Worm (Caenorhabditis elegans) whole organism, mixed stage, embryonic: ENCODE measurements around the gene E02H4.2.
A peak's percentile ranks its signal among the peaks of the same experiment; 100 is the strongest.

Experiments
- M03D4.4 ChIP-seq: sonication (generic microtip); optimal IDR thresholded peaks from 2 replicates; lab custom pipeline; 2017; ENCODE audit warnings: mild to moderate bottlenecking, missing genetic modification characterization, missing compliant biosample characterization
- bed-3 ChIP-seq: fragments of 200-800 bp; sonication (Bioruptor generic); optimal IDR thresholded peaks from 3 replicates; lab custom pipeline; 2018; ENCODE audit warnings: mild to moderate bottlenecking, missing genetic modification characterization, moderate library complexity, missing compliant biosample characterization
- ceh-39 ChIP-seq: fragments of 150-350 bp; optimal IDR thresholded peaks from 2 replicates; lab custom pipeline; 2014; ENCODE audit warnings: missing biosample characterization, missing genetic modification characterization
- ceh-43 ChIP-seq: fragments of 200-800 bp; sonication (Bioruptor generic); optimal IDR thresholded peaks from 2 replicates; lab custom pipeline; 2018; ENCODE audit warnings: mild to moderate bottlenecking, missing genetic modification characterization, moderate library complexity, missing compliant biosample characterization
- ceh-83 ChIP-seq: fragments of 200-800 bp; sonication (Bioruptor generic); optimal IDR thresholded peaks from 2 replicates; lab custom pipeline; 2018; ENCODE audit warnings: mild to moderate bottlenecking, missing genetic modification characterization, missing compliant biosample characterization
- ces-1 ChIP-seq: fragments of 150-350 bp; optimal IDR thresholded peaks from 2 replicates; lab custom pipeline; 2014; ENCODE audit warnings: missing biosample characterization, missing genetic modification reagents, missing genetic modification characterization
- cnd-1 ChIP-seq: fragments of 200-800 bp; sonication (Bioruptor generic); optimal IDR thresholded peaks from 2 replicates; lab custom pipeline; 2018; ENCODE audit warnings: mild to moderate bottlenecking, missing genetic modification characterization, missing compliant biosample characterization
- drap-1 ChIP-seq: fragments of 200-800 bp; sonication (Bioruptor generic); optimal IDR thresholded peaks from 3 replicates; lab custom pipeline; 2018; ENCODE audit warnings: mild to moderate bottlenecking, missing genetic modification characterization, missing compliant biosample characterization
- elt-1 ChIP-seq: sonication (generic microtip); optimal IDR thresholded peaks from 2 replicates; lab custom pipeline; 2017; ENCODE audit warnings: missing genetic modification characterization, mild to moderate bottlenecking, missing compliant biosample characterization, antibody characterized with exemption, moderate library complexity, borderline replicate concordance; ENCODE audit not compliant: insufficient read depth
- flh-1 ChIP-seq: fragments of 200-800 bp; sonication (Bioruptor generic); optimal IDR thresholded peaks from 2 replicates; lab custom pipeline; 2018; ENCODE audit warnings: mild to moderate bottlenecking, missing genetic modification characterization, moderate library complexity, missing compliant biosample characterization
- hlh-1 ChIP-seq: fragments of 150-350 bp; optimal IDR thresholded peaks from 2 replicates; lab custom pipeline; 2014; ENCODE audit warnings: missing biosample characterization, missing genetic modification reagents, missing genetic modification characterization
- lsy-2 ChIP-seq: fragments of 150-350 bp; optimal IDR thresholded peaks from 2 replicates; lab custom pipeline; 2014; ENCODE audit warnings: missing biosample characterization, missing genetic modification characterization
- mep-1 ChIP-seq: fragments of 150-350 bp; optimal IDR thresholded peaks from 2 replicates; lab custom pipeline; 2017; ENCODE audit warnings: missing biosample characterization, missing genetic modification reagents, missing genetic modification characterization, inconsistent platforms
- mls-2 ChIP-seq: sonication (generic microtip); optimal IDR thresholded peaks from 2 replicates; lab custom pipeline; 2016; ENCODE audit warnings: mild to moderate bottlenecking, missing genetic modification characterization, moderate library complexity, missing compliant biosample characterization
- nhr-12 ChIP-seq: fragments of 150-350 bp; optimal IDR thresholded peaks from 2 replicates; lab custom pipeline; 2014; ENCODE audit warnings: missing biosample characterization, missing genetic modification characterization
- nhr-2 ChIP-seq: fragments of 150-350 bp; optimal IDR thresholded peaks from 2 replicates; lab custom pipeline; 2014; ENCODE audit warnings: missing biosample characterization, missing genetic modification characterization
- nhr-237 ChIP-seq: fragments of 150-350 bp; optimal IDR thresholded peaks from 2 replicates; lab custom pipeline; 2014; ENCODE audit warnings: missing biosample characterization, missing genetic modification characterization
- nhr-28 ChIP-seq: fragments of 150-350 bp; optimal IDR thresholded peaks from 2 replicates; lab custom pipeline; 2014; ENCODE audit warnings: missing biosample characterization, missing genetic modification characterization
- nhr-76 ChIP-seq: sonication (generic microtip); optimal IDR thresholded peaks from 2 replicates; lab custom pipeline; 2017; ENCODE audit warnings: missing biosample characterization, missing genetic modification characterization
- pha-4 ChIP-seq: fragments of 150-350 bp; optimal IDR thresholded peaks from 2 replicates; lab custom pipeline; 2018; ENCODE audit warnings: missing biosample characterization, missing genetic modification reagents, missing genetic modification characterization
- sem-2 ChIP-seq: fragments of 200-800 bp; sonication (Bioruptor generic); optimal IDR thresholded peaks from 2 replicates; lab custom pipeline; 2018; ENCODE audit warnings: mild to moderate bottlenecking, missing genetic modification characterization, missing compliant biosample characterization
- sptf-1 ChIP-seq: sonication (generic microtip); optimal IDR thresholded peaks from 2 replicates; lab custom pipeline; 2017; ENCODE audit warnings: mild to moderate bottlenecking, missing genetic modification characterization, moderate library complexity, missing compliant biosample characterization
- unc-120 ChIP-seq: sonication (generic microtip); optimal IDR thresholded peaks from 2 replicates; lab custom pipeline; 2017; ENCODE audit warnings: missing genetic modification characterization, missing compliant biosample characterization; ENCODE audit not compliant: poor library complexity, severe bottlenecking
- unc-62 ChIP-seq: fragments of 150-350 bp; optimal IDR thresholded peaks from 2 replicates; lab custom pipeline; 2014; ENCODE audit warnings: missing biosample characterization, missing genetic modification reagents, missing genetic modification characterization

E02H4.2 gene

DNA sequence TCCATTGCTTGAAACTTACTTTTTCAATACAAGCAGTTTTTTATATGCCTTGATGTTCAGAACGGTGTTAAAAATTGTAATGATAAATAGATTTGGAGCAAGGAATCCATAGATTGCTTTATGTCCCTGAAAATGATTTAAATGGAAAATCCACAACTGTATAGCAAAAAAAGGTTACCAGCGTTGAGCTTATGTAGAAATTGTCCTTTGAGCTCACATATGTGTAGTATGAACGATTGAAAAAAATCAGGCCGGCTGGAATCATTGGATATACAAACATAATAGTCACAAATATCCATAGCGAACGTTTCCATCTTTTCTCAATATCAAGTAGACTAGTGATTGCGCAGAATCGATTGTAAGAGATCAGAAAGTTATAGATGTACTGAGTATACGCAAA, 47.1 kb downstream of the E02H4.2 start, which contains the start of gene srg-36:
srg-36 (minus strand) TSS at position 101 of the 400 bp plus-strand sequence.
- TF ChIP-seq pha-4 (tag; lab: Kevin White, UChicago) (no peak), elt-1 (tag; lab: Kevin White, UChicago) (no peak), lsy-2 (tag; lab: Kevin White, UChicago) (no peak), cnd-1 (tag; lab: Kevin White, UChicago) (no peak), nhr-237 (no peak), mep-1 (no peak), nhr-12 (tag; lab: Kevin White, UChicago) (no peak), unc-62 (GFP tag; lab: Kevin White, UChicago) (no peak), flh-1 (no peak), bed-3 (no peak)

DNA sequence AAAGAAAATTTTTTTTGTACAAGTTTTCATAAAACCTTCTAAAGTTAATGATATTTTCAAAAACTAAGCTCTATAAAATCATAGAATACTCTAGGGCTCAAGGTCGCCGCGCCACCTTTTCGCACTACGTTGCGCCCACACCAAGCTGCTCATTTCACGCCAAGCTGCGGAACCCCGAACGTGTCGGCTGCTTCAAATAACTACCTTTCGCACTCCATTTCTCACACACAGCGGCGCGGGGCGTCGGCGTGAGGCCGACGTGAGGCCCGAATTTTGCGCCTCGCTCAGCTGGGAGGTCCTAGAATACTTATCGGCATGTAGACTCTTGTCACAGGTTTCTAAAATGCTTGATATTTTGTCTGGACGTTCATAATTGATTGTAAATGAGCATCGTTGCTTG, 49.4 kb downstream of the E02H4.2 start:
- TF ChIP-seq pha-4 (tag; lab: Kevin White, UChicago) (no peak), nhr-28 (tag; lab: Kevin White, UChicago) (no peak), ceh-43 (no peak), lsy-2 (tag; lab: Kevin White, UChicago) (no peak), sptf-1 (tag; lab: Kevin White, UChicago) (no peak), ces-1 (GFP tag; lab: Kevin White, UChicago) (no peak)
- TF ChIP-seq, all 35 proteins: peak for 0

DNA sequence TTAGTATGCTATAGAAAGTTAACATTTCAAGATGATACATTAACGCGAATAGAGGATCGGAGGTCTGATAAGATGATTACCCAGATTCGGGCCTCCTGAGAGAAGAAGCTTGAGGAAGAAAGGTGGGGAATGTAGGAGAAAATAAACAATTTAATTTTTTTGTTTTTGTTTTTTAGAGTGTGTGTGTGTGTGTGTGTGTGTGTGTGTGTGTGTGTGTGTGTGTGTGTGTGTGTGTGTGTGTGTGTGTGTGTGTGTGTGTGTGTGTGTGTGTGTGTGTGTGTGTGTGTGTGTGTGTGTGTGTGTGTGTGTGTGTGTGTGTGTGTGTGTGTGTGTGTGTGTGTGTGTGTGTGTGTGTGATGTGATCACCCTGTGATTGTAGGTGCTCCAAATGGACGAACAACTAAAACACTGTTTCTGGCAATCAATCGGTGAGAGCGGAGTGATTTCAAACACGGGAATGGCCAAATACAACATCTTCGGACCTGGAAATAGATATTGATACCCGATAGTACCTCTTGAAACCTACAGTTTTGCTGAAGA, 52.0 kb downstream of the E02H4.2 start:
- TF ChIP-seq bed-3: peak; percentile 33
- peak; percentile 36 for TF ChIP-seq drap-1 (GFP tag; lab: Kevin White, UChicago)
- TF ChIP-seq sptf-1 (tag; lab: Kevin White, UChicago): peak; percentile 73
- TF ChIP-seq sem-2 (GFP tag; lab: Kevin White, UChicago): peak; percentile 18
- peak; percentile 23 for TF ChIP-seq mls-2
- peak; percentile 33 for TF ChIP-seq cnd-1 (tag; lab: Kevin White, UChicago)
- peak; percentile 47 for TF ChIP-seq M03D4.4 (tag; lab: Kevin White, UChicago)
- TF ChIP-seq, all 35 proteins: peak for 7; not testable (repeated sequence) for 28

DNA sequence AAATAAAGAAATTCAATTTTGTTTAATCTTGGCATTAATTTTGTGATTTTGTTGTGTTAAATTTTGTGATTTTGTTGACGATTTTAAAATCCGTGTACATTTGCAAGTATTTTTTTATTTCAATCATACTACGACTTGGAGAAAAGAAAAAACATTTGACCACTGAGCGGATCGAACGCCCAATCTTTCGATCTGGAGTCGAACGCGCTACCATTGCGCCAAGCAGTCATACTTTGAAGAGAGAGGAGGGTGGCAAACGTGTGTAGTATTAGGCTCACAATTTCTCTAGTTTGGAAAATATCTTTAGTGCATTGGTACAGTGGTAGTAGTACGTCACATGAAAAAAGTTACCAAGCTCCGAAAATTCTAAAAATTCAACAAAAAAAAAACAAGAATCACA, 52.7 kb downstream of the E02H4.2 start:
- no peak for TF ChIP-seq ces-1 (GFP tag; lab: Kevin White, UChicago)
- TF ChIP-seq unc-62 (GFP tag; lab: Kevin White, UChicago): no peak
- no peak for TF ChIP-seq sem-2 (GFP tag; lab: Kevin White, UChicago)
- TF ChIP-seq ceh-83 (GFP tag; lab: Kevin White, UChicago): peak; percentile 66
- no peak for TF ChIP-seq nhr-2 (tag; lab: Kevin White, UChicago)
- no peak for TF ChIP-seq mls-2
- no peak for TF ChIP-seq cnd-1 (tag; lab: Kevin White, UChicago)
- TF ChIP-seq nhr-28 (tag; lab: Kevin White, UChicago): no peak
- TF ChIP-seq unc-120 (tag; lab: Kevin White, UChicago): no peak
- no peak for TF ChIP-seq mep-1
- TF ChIP-seq nhr-76 (tag; lab: Kevin White, UChicago): no peak
- no peak for TF ChIP-seq ceh-39
- no peak for TF ChIP-seq hlh-1 (tag; lab: Kevin White, UChicago)
- TF ChIP-seq M03D4.4 (tag; lab: Kevin White, UChicago): peak; percentile 28
